Worm (Caenorhabditis elegans) whole organism, L2 larva: ENCODE data around the gene F41H10.4.

Source experiments
- C34F6.9 ChIP-seq: fragments of 150-350 bp; optimal IDR thresholded peaks from 2 replicates; lab custom pipeline; 2014; ENCODE audit warnings: missing biosample characterization, missing genetic modification characterization
- Y55F3AM.14 ChIP-seq: fragments of 200-800 bp; sonication (Bioruptor generic); optimal IDR thresholded peaks from 2 replicates; lab custom pipeline; 2018; ENCODE audit warnings: mild to moderate bottlenecking, missing genetic modification characterization, missing compliant biosample characterization
- ZK546.5 ChIP-seq: sonication (generic microtip); optimal IDR thresholded peaks from 2 replicates; lab custom pipeline; 2017; ENCODE audit warnings: missing biosample characterization, missing genetic modification characterization
- aly-2 ChIP-seq: fragments of 150-350 bp; optimal IDR thresholded peaks from 2 replicates; lab custom pipeline; 2014; ENCODE audit warnings: missing biosample characterization, missing genetic modification characterization
- ama-1 ChIP-seq: fragments of 150-350 bp; optimal IDR thresholded peaks from 2 replicates; lab custom pipeline; 2018; ENCODE audit warnings: inconsistent platforms
- ceh-16 ChIP-seq: fragments of 150-350 bp; optimal IDR thresholded peaks from 2 replicates; lab custom pipeline; 2014; ENCODE audit warnings: missing biosample characterization, missing genetic modification characterization
- crh-2 ChIP-seq: sonication (generic microtip); optimal IDR thresholded peaks from 2 replicates; lab custom pipeline; 2017; ENCODE audit warnings: missing biosample characterization, missing genetic modification characterization
- egl-27 ChIP-seq: sonication (generic microtip); optimal IDR thresholded peaks from 3 replicates; lab custom pipeline; 2017; ENCODE audit warnings: missing biosample characterization, missing genetic modification reagents, missing genetic modification characterization
- elt-1 ChIP-seq: fragments of 150-350 bp; optimal IDR thresholded peaks from 2 replicates; lab custom pipeline; 2014; ENCODE audit warnings: missing biosample characterization, missing genetic modification characterization
- elt-3 ChIP-seq: sonication (generic microtip); optimal IDR thresholded peaks from 2 replicates; lab custom pipeline; 2017; ENCODE audit warnings: missing biosample characterization, missing genetic modification characterization
- fos-1 ChIP-seq: fragments of 150-350 bp; optimal IDR thresholded peaks from 2 replicates; lab custom pipeline; 2014; ENCODE audit warnings: missing biosample characterization, missing genetic modification characterization
- gmeb-1 ChIP-seq: fragments of 150-350 bp; optimal IDR thresholded peaks from 2 replicates; lab custom pipeline; 2014; ENCODE audit warnings: missing biosample characterization, missing genetic modification characterization
- lin-11 ChIP-seq: fragments of 150-350 bp; sonication (generic microtip); optimal IDR thresholded peaks from 2 replicates; lab custom pipeline; 2014; ENCODE audit warnings: missing biosample characterization, missing genetic modification characterization, inconsistent platforms, mixed read lengths
- lin-39 ChIP-seq: fragments of 150-350 bp; optimal IDR thresholded peaks from 2 replicates; lab custom pipeline; 2014; ENCODE audit warnings: missing biosample characterization, missing genetic modification reagents, missing genetic modification characterization
- mbf-1 ChIP-seq: sonication (generic microtip); optimal IDR thresholded peaks from 2 replicates; lab custom pipeline; 2017; ENCODE audit warnings: missing biosample characterization, missing genetic modification characterization
- mdl-1 ChIP-seq, 2 experiments: fragments of 150-350 bp in 1 of 2; sonication (generic microtip) in 1 of 2; optimal IDR thresholded peaks; 2 replicates each; lab custom pipeline; 2017; ENCODE audit warnings: missing biosample characterization in 2 of 2, missing genetic modification characterization in 2 of 2
- nhr-10 ChIP-seq: sonication (generic microtip); optimal IDR thresholded peaks from 2 replicates; lab custom pipeline; 2017; ENCODE audit warnings: missing biosample characterization, missing genetic modification characterization
- nhr-11 ChIP-seq: fragments of 150-350 bp; optimal IDR thresholded peaks from 2 replicates; lab custom pipeline; 2014; ENCODE audit warnings: missing biosample characterization, missing genetic modification characterization
- nhr-12 ChIP-seq: fragments of 150-350 bp; optimal IDR thresholded peaks from 2 replicates; lab custom pipeline; 2014; ENCODE audit warnings: missing biosample characterization, missing genetic modification characterization
- nhr-129 ChIP-seq: fragments of 150-350 bp; optimal IDR thresholded peaks from 2 replicates; lab custom pipeline; 2014; ENCODE audit warnings: missing biosample characterization, missing genetic modification characterization
- nhr-21 ChIP-seq: fragments of 150-350 bp; optimal IDR thresholded peaks from 2 replicates; lab custom pipeline; 2014; ENCODE audit warnings: missing biosample characterization, missing genetic modification characterization
- nhr-23 ChIP-seq: fragments of 150-350 bp; optimal IDR thresholded peaks from 2 replicates; lab custom pipeline; 2014; ENCODE audit warnings: missing biosample characterization, missing genetic modification reagents, missing genetic modification characterization
- nhr-25 ChIP-seq: fragments of 150-350 bp; sonication (generic microtip); optimal IDR thresholded peaks from 3 replicates; lab custom pipeline; 2014; ENCODE audit warnings: missing biosample characterization, missing genetic modification characterization
- nhr-6 ChIP-seq: fragments of 150-350 bp; optimal IDR thresholded peaks from 2 replicates; lab custom pipeline; 2014; ENCODE audit warnings: missing biosample characterization, missing genetic modification characterization
- nhr-77 ChIP-seq: fragments of 150-350 bp; optimal IDR thresholded peaks from 2 replicates; lab custom pipeline; 2014; ENCODE audit warnings: missing biosample characterization, missing genetic modification characterization
- skn-1 ChIP-seq: sonication (generic microtip); optimal IDR thresholded peaks from 2 replicates; lab custom pipeline; 2017; ENCODE audit warnings: missing biosample characterization, missing genetic modification characterization
- sma-3 ChIP-seq: sonication (generic microtip); optimal IDR thresholded peaks from 2 replicates; lab custom pipeline; 2016; ENCODE audit warnings: missing genetic modification reagents, missing genetic modification characterization, missing compliant biosample characterization
- unc-39 ChIP-seq: fragments of 150-350 bp; optimal IDR thresholded peaks from 2 replicates; lab custom pipeline; 2014; ENCODE audit warnings: missing biosample characterization, missing genetic modification characterization
- unc-62 ChIP-seq: fragments of 150-350 bp; optimal IDR thresholded peaks from 2 replicates; lab custom pipeline; 2014; ENCODE audit warnings: missing biosample characterization, missing genetic modification reagents, missing genetic modification characterization
- zag-1 ChIP-seq: fragments of 150-350 bp; optimal IDR thresholded peaks from 2 replicates; lab custom pipeline; 2014; ENCODE audit warnings: missing biosample characterization, missing genetic modification characterization
- ztf-1 ChIP-seq: fragments of 200-800 bp; sonication (Bioruptor generic); conservative IDR thresholded peaks from 2 replicates; pipeline ENCODE4 v1.3.6; 2022; ENCODE audit warnings: missing genetic modification characterization, missing compliant biosample characterization

F41H10.4 gene

DNA sequence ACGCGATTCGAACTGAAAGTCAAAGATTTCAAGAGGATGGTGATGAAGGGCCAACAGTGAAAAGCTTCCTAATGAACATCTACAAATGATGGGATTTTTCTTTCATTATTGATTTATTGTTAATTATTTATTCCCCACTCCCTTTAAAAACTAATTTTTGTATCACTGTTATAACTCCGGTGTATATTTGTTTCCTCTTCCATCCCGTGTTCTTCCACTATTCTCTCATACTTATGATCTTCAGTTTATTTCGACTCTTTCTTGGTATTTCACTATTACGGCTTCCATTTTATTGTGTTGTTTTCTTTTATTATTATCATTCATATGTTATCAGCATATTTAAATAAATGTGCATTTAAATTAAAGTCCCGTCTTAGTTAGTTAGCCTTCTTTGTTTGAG lies 10.0 kb downstream of the F41H10.4 start:
- TF ChIP-seq nhr-6 (tag; lab: Kevin White, UChicago), result no peak
- TF ChIP-seq fos-1 (tag; lab: Kevin White, UChicago), result peak; percentile 2

ce11 chrIV:5374946-5375345 lies 10.6 kb downstream of the F41H10.4 start:
- TF ChIP-seq mbf-1 (tag; lab: Kevin White, UChicago), result no peak
- TF ChIP-seq nhr-11 (tag; lab: Kevin White, UChicago), result no peak
- TF ChIP-seq aly-2 (tag; lab: Kevin White, UChicago), result no peak
- TF ChIP-seq ZK546.5 (tag; lab: Kevin White, UChicago), result no peak
- TF ChIP-seq nhr-77, result no peak
- no peak for TF ChIP-seq nhr-129 (tag; lab: Kevin White, UChicago)
- TF ChIP-seq ceh-16 (tag; lab: Kevin White, UChicago), result no peak
- no peak for TF ChIP-seq Y55F3AM.14
- no peak for TF ChIP-seq unc-62 (GFP tag; lab: Kevin White, UChicago)
- no peak for TF ChIP-seq nhr-21 (tag; lab: Kevin White, UChicago)
- no peak for TF ChIP-seq sma-3 (GFP tag; lab: Kevin White, UChicago)
- no peak for TF ChIP-seq zag-1 (tag; lab: Kevin White, UChicago)
- TF ChIP-seq nhr-25 (tag; lab: Kevin White, UChicago), result no peak
- no peak for TF ChIP-seq nhr-6 (tag; lab: Kevin White, UChicago)
- TF ChIP-seq lin-39, result no peak
- TF ChIP-seq crh-2, result no peak
- no peak for TF ChIP-seq C34F6.9 (tag; lab: Kevin White, UChicago)
- no peak for TF ChIP-seq nhr-12 (tag; lab: Kevin White, UChicago)

DNA sequence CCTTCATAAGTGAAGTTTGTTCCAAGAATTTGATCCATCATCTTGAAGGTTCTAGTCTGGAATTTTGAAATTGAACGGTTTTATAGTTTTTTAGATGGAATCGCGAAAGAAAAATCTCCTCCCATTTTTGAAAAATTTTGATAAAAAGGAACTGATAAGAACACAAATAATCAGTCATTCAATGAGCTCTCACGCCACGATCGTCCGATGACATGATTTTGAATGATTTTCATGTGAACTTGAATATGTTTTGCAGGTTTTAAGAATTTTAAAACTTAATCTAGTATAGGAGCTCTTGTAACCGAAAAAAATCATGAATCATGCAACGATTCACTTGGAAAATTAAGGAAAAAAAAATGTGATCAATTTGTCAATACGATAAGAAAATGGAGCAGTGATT lies 12.7 kb downstream of the F41H10.4 start, which contains the start of gene elo-5:
elo-5 (minus strand) TSS at position 56 of the 400 bp plus-strand sequence.
- peak; percentile 76 for TF ChIP-seq fos-1 (tag; lab: Kevin White, UChicago)
- TF ChIP-seq unc-62 (GFP tag; lab: Kevin White, UChicago), result no peak
- TF ChIP-seq, all 48 proteins: peak for 1

DNA sequence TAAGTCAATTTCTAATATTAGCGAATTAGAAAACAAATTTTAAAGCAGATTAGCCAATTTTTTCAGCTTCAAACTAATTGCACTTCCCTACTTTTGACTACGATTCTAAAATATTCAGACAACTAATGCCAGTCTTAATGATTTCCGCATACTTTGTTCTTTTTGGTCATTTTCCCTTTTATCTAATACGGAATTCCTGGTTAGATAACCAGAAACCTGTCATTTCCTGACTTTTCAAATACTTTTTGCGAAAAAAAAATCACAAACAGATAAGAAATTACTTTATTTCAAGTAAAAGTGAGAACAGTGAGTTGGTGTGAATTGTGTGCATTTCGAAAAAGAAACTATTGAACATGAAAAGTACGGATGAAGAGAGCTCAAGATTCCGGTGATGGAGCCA lies 15.8 kb downstream of the F41H10.4 start:
- TF ChIP-seq fos-1 (tag; lab: Kevin White, UChicago) (peak; percentile 51), nhr-6 (tag; lab: Kevin White, UChicago) (no peak)

DNA sequence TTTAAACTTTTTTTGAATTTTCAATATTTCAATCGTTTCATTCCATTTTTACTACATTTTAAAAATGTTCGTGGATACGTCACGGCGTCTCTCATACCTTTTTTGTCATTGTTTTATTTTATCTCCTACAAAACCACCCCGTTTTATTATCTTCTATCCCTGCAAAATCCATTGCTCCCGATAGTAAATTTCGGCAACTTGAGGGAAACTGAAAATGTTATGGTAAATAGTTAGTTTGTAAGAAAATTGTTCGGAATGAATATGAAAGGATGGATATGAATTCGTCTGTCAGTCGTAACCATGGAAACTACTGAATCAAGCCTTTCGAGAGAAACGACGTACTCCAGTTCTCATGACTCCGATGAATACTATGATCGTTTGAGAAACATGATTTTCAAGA lies 17.0 kb downstream of the F41H10.4 start, which contains the start of gene F41H10.2:
F41H10.2 (plus strand) TSS at position 301 of the 400 bp plus-strand sequence.
- TF ChIP-seq lin-11 (tag; lab: Kevin White, UChicago) (no peak), nhr-10 (tag; lab: Kevin White, UChicago) (no peak), nhr-129 (tag; lab: Kevin White, UChicago) (no peak)

DNA sequence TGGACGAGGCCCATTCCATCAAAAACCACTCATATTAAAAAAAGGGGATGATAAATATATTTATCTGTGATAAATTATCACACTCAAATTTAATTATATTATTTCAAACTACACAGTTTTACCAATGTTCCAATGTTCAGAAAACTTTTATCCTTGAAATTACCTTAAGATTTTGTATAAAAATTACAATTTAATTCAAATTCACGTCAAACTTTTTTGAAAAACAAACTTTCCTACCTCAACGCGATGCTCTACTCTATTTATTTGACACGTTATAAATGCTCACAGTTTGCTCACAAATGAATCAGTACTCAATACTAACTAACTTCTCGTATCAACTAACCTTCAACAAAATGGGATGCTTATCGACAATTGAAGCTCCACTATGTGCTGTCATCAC lies 18.2 kb downstream of the F41H10.4 start, which contains the start of gene F41H10.1:
F41H10.1 (plus strand) TSS at position 301 of the 400 bp plus-strand sequence.
- TF ChIP-seq zag-1 (tag; lab: Kevin White, UChicago) (no peak), ztf-1 (GFP tag; lab: Robert Waterston, UW) (no peak), elt-1 (tag; lab: Kevin White, UChicago) (no peak), ama-1 (no peak), nhr-23 (tag; lab: Kevin White, UChicago) (no peak), skn-1 (tag; lab: Kevin White, UChicago) (no peak), egl-27 (no peak), C34F6.9 (tag; lab: Kevin White, UChicago) (no peak), mdl-1 (tag; optimal IDR thresholded peaks at IDR 0.05; lab: Kevin White, UChicago) (no peak), unc-39 (tag; lab: Kevin White, UChicago) (no peak), nhr-21 (tag; lab: Kevin White, UChicago) (no peak), ZK546.5 (tag; lab: Kevin White, UChicago) (no peak), nhr-11 (tag; lab: Kevin White, UChicago) (no peak), lin-39 (no peak), gmeb-1 (tag; lab: Kevin White, UChicago) (no peak), mbf-1 (tag; lab: Kevin White, UChicago) (no peak), elt-3 (tag; lab: Kevin White, UChicago) (no peak), nhr-77 (no peak)
